Worm (Caenorhabditis elegans): ENCODE results near the gene srd-55.

Gene srd-55

DNA sequence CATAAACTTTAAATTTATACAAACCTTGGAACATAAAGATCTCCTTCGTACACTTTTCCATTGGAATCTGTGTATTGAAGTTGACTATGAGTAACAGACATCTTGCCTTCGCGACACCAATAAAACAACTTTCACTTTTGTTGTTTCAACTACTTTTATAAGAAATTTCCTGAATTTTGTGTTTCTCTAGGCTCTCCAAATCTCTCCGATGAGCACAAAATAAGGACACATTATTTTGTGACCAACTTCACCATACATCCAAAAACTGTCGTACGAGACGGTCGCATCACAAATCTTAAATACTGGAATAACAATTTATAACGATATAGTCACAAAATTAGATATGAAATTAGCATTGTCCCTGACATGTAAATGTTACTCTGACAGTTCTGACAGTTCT is 50.4 kb downstream of the srd-55 start, which contains the start of gene D1022.5:
D1022.5 (minus strand) TSS at position 101 of the 400 bp plus-strand sequence.
- no peak for TF ChIP-seq hlh-26 (GFP tag; conservative IDR thresholded peaks at IDR 0.05)
- TF ChIP-seq lin-40 (tag; optimal IDR thresholded peaks at IDR 0.05): no peak
- TF ChIP-seq ceh-100 (GFP tag; IDR thresholded peaks at IDR 0.05): no peak
- no peak for TF ChIP-seq madf-10 (tag; optimal IDR thresholded peaks at IDR 0.05)
- no peak for TF ChIP-seq rec-8 (tag; optimal IDR thresholded peaks at IDR 0.05)
- no peak for TF ChIP-seq tbp1 (GFP tag; optimal IDR thresholded peaks at IDR 0.05)
- TF ChIP-seq hsf-1 (GFP tag; IDR thresholded peaks at IDR 0.05): no peak
- TF ChIP-seq snpc-3.4 (tag; optimal IDR thresholded peaks at IDR 0.05): no peak
- TF ChIP-seq chd-7 (tag; optimal IDR thresholded peaks at IDR 0.05): no peak
- no peak for TF ChIP-seq Y53G8AR.9 (GFP tag; conservative IDR thresholded peaks at IDR 0.05)
- no peak for TF ChIP-seq zfh-2 (GFP tag; conservative IDR thresholded peaks at IDR 0.05)
- TF ChIP-seq C06A6.2 (GFP tag; conservative IDR thresholded peaks at IDR 0.05): no peak
- no peak for TF ChIP-seq rcor-1 (GFP tag; IDR thresholded peaks at IDR 0.05)
- no peak for TF ChIP-seq snpc-1.1 (tag; optimal IDR thresholded peaks at IDR 0.05; ENCODE audit: insufficient read depth)
- TF ChIP-seq K11D2.4 (GFP tag; IDR thresholded peaks at IDR 0.05): no peak

DNA sequence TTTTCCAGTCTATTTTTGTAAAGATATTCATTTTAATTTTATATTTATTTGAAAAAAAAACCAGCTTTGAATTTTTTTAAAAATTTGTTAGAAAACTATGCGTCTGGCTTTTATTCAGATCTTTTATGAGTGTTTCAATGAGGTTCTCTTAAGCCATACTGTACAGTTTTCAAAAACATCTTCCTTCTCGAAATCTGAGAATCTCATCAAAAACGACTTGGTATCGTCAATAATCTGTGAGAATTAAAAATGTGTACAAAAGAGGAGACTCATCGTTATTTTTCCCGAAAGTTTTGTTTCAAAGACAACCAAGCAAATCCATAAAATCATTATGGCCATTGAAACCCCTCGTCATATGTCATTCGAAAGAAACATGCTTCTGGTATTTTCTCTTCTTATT is 50.9 kb downstream of the srd-55 start, which contains the start of gene D1022.2:
D1022.2 (plus strand) TSS at position 301 of the 400 bp plus-strand sequence.
- no peak for TF ChIP-seq zim-3 (tag; optimal IDR thresholded peaks at IDR 0.05)
- TF ChIP-seq F55B11.4 (tag; optimal IDR thresholded peaks at IDR 0.05; ENCODE audit: borderline replicate concordance, insufficient read depth): no peak
- TF ChIP-seq madf-10 (tag; optimal IDR thresholded peaks at IDR 0.05): no peak
- no peak for TF ChIP-seq madf-6 (GFP tag; IDR thresholded peaks at IDR 0.05)
- TF ChIP-seq bed-1 (GFP tag; IDR thresholded peaks at IDR 0.05): no peak
- TF ChIP-seq aptf-2 (GFP tag; conservative IDR thresholded peaks at IDR 0.05): no peak
- TF ChIP-seq mes-4 (tag; optimal IDR thresholded peaks at IDR 0.05): no peak

Data from whole organism, young adult.